Worm (Caenorhabditis elegans): Measurements from ENCODE around the gene ZK742.4.
A peak's percentile ranks its signal among the peaks of the same experiment; 100 is the strongest.

ZK742.4 gene

DNA sequence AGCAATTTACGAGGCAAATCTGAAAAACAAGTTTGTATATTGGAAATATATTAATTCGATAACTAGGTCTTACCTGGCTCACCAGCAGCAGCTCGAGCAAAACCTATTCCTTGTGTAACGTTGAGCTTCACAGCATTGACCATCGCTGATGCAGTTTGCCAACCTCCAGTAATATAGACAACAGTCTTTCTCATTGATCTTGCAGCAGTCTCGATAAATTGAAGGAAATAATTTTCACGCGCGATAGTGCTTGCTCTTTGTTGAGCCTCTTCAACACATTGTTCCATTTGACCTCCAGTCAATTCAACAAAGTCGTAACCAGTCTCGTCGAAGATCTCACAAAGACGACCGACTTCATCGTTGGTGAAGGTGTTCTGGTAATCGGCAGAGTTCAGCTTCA is 1.0 kb downstream of the ZK742.4 start:
- no peak for TF ChIP-seq unc-98 (GFP tag; IDR thresholded peaks at IDR 0.05)
- TF ChIP-seq ets-5 (GFP tag; IDR thresholded peaks at IDR 0.05): no peak
- TF ChIP-seq nhr-19 (GFP tag; conservative IDR thresholded peaks at IDR 0.05): no peak
- TF ChIP-seq swsn-7 (tag; optimal IDR thresholded peaks at IDR 0.05): no peak

DNA sequence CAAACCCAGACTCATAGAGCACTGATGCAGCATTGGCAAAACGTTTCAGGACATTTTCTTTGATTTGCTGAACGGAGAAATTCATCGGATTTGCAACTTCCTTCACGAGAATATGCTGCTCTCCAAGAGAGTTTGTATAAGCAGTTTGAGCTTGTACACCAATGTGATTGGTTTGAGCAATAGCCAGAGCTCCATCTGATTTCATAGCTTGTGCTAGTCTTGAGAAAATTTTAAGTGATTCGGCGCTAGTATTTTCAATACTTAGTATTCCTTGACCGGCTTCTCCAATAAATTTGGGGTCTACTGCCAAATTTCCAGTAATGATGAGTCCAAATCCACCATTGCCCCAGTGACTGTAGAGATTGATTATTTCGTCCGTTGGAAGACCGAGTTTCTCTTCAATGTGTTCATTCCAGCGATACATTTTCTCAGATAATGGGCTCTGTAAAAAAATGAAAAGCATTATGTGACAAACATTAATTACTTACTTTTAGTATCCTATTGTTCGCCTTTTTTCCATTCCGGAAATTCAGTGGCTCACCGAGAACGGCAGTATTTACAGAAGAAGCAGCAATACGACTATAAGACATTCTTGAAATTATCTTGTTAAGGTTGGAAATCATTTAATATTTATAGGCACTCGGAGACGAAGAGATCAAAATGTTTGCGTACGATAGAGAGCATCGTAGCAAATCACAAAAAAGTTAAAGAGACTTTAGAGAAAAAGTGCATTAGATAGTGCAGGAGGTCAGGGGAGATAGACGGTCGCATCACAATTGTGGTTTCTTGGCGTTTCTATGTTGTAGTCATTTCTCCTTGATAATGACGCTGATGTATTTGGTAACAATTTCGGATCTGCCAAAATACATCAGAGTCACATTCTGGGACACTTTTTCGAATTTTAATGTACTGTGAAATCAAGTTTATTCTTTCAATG is 2.0 kb downstream of the ZK742.4 start, which contains the start of gene ZK742.3:
TSS of gene ZK742.3 (minus strand) at position 593 of the 937 bp plus-strand sequence.
- TF ChIP-seq ces-1 (GFP tag; optimal IDR thresholded peaks at IDR 0.05) (no peak), nhr-90 (tag; optimal IDR thresholded peaks at IDR 0.05; ENCODE audit: poor library complexity) (peak; percentile 15), efl-1 (optimal IDR thresholded peaks at IDR 0.05) (no peak), efl-1 (GFP tag; optimal IDR thresholded peaks at IDR 0.05 in 1 of 2) (peak in 1 of 2 experiments; percentile 78), nhr-20 (tag; optimal IDR thresholded peaks at IDR 0.05) (peak; percentile 22), lsy-2 (tag; optimal IDR thresholded peaks at IDR 0.05) (no peak), nhr-71 (tag; optimal IDR thresholded peaks at IDR 0.05) (peak; percentile 7), elt-2 (tag; optimal IDR thresholded peaks at IDR 0.05) (no peak), lin-14 (GFP tag; optimal IDR thresholded peaks at IDR 0.05) (peak; percentile 28), snu-23 (GFP tag; optimal IDR thresholded peaks at IDR 0.05) (peak; percentile 19), lin-35 (GFP tag; optimal IDR thresholded peaks at IDR 0.05) (peak in 1 of 2 experiments; percentile 36)

DNA sequence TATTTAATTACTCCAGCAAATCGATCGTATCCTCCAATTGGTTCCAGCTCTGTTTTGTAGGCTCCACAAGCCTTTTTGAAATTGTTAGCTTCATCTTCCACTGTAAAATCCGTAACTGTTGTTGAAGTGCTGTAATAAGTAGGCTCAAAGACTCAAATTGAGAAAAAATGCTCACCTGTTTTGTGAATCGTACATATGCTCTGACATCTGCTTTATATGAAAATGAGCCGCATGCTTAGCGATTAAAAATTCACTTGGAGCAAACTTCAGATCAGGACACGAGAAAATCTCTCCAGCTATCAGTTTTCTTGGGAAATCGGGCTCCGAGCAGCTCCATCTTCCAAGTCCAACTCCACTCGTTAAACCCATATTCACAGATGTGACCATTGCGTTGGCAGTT is 3.1 kb downstream of the ZK742.4 start:
- no peak for TF ChIP-seq irx-1 (tag; optimal IDR thresholded peaks at IDR 0.05)
- TF ChIP-seq nhr-237 (tag; optimal IDR thresholded peaks at IDR 0.05): no peak
- TF ChIP-seq zip-4 (GFP tag; optimal IDR thresholded peaks at IDR 0.05): no peak
- no peak for TF ChIP-seq efl-1 (optimal IDR thresholded peaks at IDR 0.05)
- peak in 1 of 2 experiments; percentile 59 for TF ChIP-seq efl-1 (GFP tag; optimal IDR thresholded peaks at IDR 0.05 in 1 of 2)
- TF ChIP-seq F16B12.6 (tag; optimal IDR thresholded peaks at IDR 0.05): no peak
- TF ChIP-seq aha-1 (tag; optimal IDR thresholded peaks at IDR 0.05): no peak

DNA sequence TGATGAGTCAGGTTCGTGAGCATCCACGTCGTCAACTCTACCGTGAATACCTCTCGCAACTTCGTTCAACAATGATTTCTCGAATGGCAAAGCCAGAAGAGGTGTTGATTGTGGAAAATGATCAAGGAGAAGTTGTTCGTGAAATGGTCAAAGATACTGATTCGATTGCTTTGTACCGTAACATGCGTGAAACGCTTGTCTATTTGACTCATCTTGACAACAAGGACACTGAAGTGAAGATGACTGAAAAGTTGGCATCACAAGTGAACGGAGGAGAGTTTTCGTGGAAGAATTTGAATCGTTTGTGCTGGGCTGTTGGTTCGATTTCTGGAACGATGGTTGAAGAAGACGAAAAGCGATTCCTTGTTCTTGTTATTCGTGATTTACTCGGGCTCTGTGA is 5.0 kb downstream of the ZK742.4 start:
- TF ChIP-seq efl-1 (optimal IDR thresholded peaks at IDR 0.05) (no peak), efl-1 (GFP tag; optimal IDR thresholded peaks at IDR 0.05 in 1 of 2) (no peak), C16A3.4 (tag; optimal IDR thresholded peaks at IDR 0.05) (no peak), nhr-28 (tag; optimal IDR thresholded peaks at IDR 0.05) (no peak), ceh-8 (GFP tag; optimal IDR thresholded peaks at IDR 0.05) (no peak), efl-3 (GFP tag; optimal IDR thresholded peaks at IDR 0.05) (no peak), lin-39 (tag; optimal IDR thresholded peaks at IDR 0.05) (no peak), ces-1 (GFP tag; optimal IDR thresholded peaks at IDR 0.05) (no peak), nhr-11 (tag; optimal IDR thresholded peaks at IDR 0.05) (no peak)

DNA sequence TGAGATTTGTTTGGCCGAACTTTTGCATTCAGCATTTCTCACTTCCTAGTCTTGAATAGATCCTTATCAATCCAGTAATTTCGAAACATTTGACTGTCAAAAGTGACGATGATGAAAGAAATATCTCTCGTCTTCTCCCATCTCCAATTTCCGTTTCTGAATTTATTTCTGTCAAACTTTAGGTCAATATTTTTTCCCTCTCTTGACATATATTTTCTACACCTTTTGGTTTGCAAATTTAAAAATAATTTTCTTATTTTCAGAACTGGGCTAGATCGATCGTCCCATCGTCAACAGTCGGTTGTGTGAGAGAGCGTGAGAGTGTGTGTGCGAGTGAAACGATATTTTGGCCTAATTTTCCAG is 6.8 kb downstream of the ZK742.4 start, which contains the start of gene xpo-1:
TSS of gene xpo-1 (plus strand) at position 264 of the 363 bp plus-strand sequence.
- TF ChIP-seq C16A3.4 (tag; optimal IDR thresholded peaks at IDR 0.05) (no peak), nhr-47 (tag; optimal IDR thresholded peaks at IDR 0.05) (no peak), blmp-1 (tag; optimal IDR thresholded peaks at IDR 0.05) (peak; percentile 19), nhr-20 (tag; optimal IDR thresholded peaks at IDR 0.05) (no peak), mef-2 (tag; optimal IDR thresholded peaks at IDR 0.05) (no peak), nhr-84 (tag; optimal IDR thresholded peaks at IDR 0.05) (no peak), Y116A8C.19 (tag; optimal IDR thresholded peaks at IDR 0.05; ENCODE audit: borderline replicate concordance) (no peak), ceh-63 (GFP tag; optimal IDR thresholded peaks at IDR 0.05) (no peak), fkh-4 (tag; optimal IDR thresholded peaks at IDR 0.05; ENCODE audit: borderline replicate concordance) (no peak), xbp-1 (tag; optimal IDR thresholded peaks at IDR 0.05) (no peak), ceh-88 (GFP tag; IDR thresholded peaks at IDR 0.05) (no peak), fkh-8 (tag; optimal IDR thresholded peaks at IDR 0.05) (no peak), aly-2 (tag; optimal IDR thresholded peaks at IDR 0.05) (no peak), efl-1 (optimal IDR thresholded peaks at IDR 0.05) (no peak), efl-1 (GFP tag; optimal IDR thresholded peaks at IDR 0.05 in 1 of 2) (peak in 1 of 2 experiments; percentile 20), elt-3 (tag; optimal IDR thresholded peaks at IDR 0.05) (peak in 1 of 6 experiments; percentile 18), lin-35 (GFP tag; optimal IDR thresholded peaks at IDR 0.05) (no peak), pag-3 (tag; optimal IDR thresholded peaks at IDR 0.05; ENCODE audit: borderline replicate concordance, insufficient read depth) (no peak), zag-1 (tag; optimal IDR thresholded peaks at IDR 0.05) (no peak)
